Worm (Caenorhabditis elegans) whole organism, L4 larva: Measurements from ENCODE around the gene gyg-1.

Source experiments
- F10B5.3 ChIP-seq: sonication (generic microtip); optimal IDR thresholded peaks from 2 replicates; lab custom pipeline; 2016; ENCODE audit warnings: mild to moderate bottlenecking, missing genetic modification characterization, missing compliant biosample characterization
- F26F4.8 ChIP-seq: fragments of 200-800 bp; sonication (Bioruptor generic); conservative IDR thresholded peaks from 2 replicates; pipeline ENCODE4 v1.3.6; 2022; ENCODE audit warnings: missing genetic modification characterization, missing compliant biosample characterization
- F44E2.7 ChIP-seq: fragments of 200-800 bp; sonication (Bioruptor generic); IDR thresholded peaks from 2 replicates; pipeline ENCODE4 v2.1.2; 2022; ENCODE audit warnings: missing genetic modification characterization, missing compliant biosample characterization
- R02D3.7 ChIP-seq: fragments of 150-350 bp; sonication (generic microtip); optimal IDR thresholded peaks from 3 replicates; lab custom pipeline; 2014; ENCODE audit warnings: missing biosample characterization, missing genetic modification characterization
- T20F7.1 ChIP-seq: fragments of 200-800 bp; sonication (Bioruptor generic); optimal IDR thresholded peaks from 2 replicates; lab custom pipeline; 2018; ENCODE audit warnings: mild to moderate bottlenecking, missing genetic modification characterization, missing compliant biosample characterization
- T26A8.4 ChIP-seq: fragments of 200-800 bp; sonication (Bioruptor generic); IDR thresholded peaks from 2 replicates; pipeline ENCODE4 v1.3.6; 2022; ENCODE audit warnings: missing genetic modification characterization, missing compliant biosample characterization
- Y75B8A.6 ChIP-seq: fragments of 200-800 bp; sonication (Bioruptor generic); IDR thresholded peaks from 2 replicates; pipeline ENCODE4 v1.3.6; 2022; ENCODE audit warnings: missing genetic modification reagents, missing genetic modification characterization, missing compliant biosample characterization
- aha-1 ChIP-seq: fragments of 150-350 bp; peaks from one replicate; lab custom pipeline; 2014; ENCODE audit warnings: missing biosample characterization, missing genetic modification characterization
- aly-2 ChIP-seq: sonication (generic microtip); optimal IDR thresholded peaks from 2 replicates; lab custom pipeline; 2018; ENCODE audit warnings: missing biosample characterization, missing genetic modification characterization
- ceh-28 ChIP-seq: fragments of 150-350 bp; optimal IDR thresholded peaks from 2 replicates; lab custom pipeline; 2014; ENCODE audit warnings: missing biosample characterization, missing genetic modification reagents, missing genetic modification characterization
- ceh-44 ChIP-seq: fragments of 200-800 bp; sonication (Bioruptor generic); IDR thresholded peaks from 2 replicates; pipeline ENCODE4 v1.3.6; 2022; ENCODE audit warnings: missing genetic modification reagents, missing genetic modification characterization, missing compliant biosample characterization
- ceh-62 ChIP-seq: sonication (generic microtip); optimal IDR thresholded peaks from 2 replicates; lab custom pipeline; 2017; ENCODE audit warnings: missing biosample characterization, missing genetic modification characterization
- cey-2 ChIP-seq: sonication (generic microtip); optimal IDR thresholded peaks from 3 replicates; lab custom pipeline; 2017; ENCODE audit warnings: missing genetic modification characterization, mild to moderate bottlenecking, missing compliant biosample characterization, antibody characterized with exemption, borderline replicate concordance; ENCODE audit not compliant: insufficient read depth
- ctbp-1 ChIP-seq: fragments of 200-800 bp; sonication (Bioruptor generic); IDR thresholded peaks from 2 replicates; pipeline ENCODE4 v1.3.6; 2022; ENCODE audit warnings: missing genetic modification reagents, missing genetic modification characterization, missing compliant biosample characterization
- daf-19 ChIP-seq: fragments of 200-800 bp; sonication (Bioruptor generic); conservative IDR thresholded peaks from 2 replicates; pipeline ENCODE4 v1.3.6; 2022; ENCODE audit warnings: missing genetic modification characterization, missing compliant biosample characterization
- daf-8 ChIP-seq: fragments of 200-800 bp; sonication (Bioruptor generic); IDR thresholded peaks from 2 replicates; pipeline ENCODE4 v1.3.6; 2022; ENCODE audit warnings: missing genetic modification characterization, missing compliant biosample characterization
- dmd-6 ChIP-seq: fragments of 200-800 bp; sonication (Bioruptor generic); IDR thresholded peaks from 2 replicates; pipeline ENCODE4 v1.3.6; 2022; ENCODE audit warnings: missing genetic modification reagents, missing genetic modification characterization, missing compliant biosample characterization
- dmd-8 ChIP-seq: fragments of 200-800 bp; sonication (Bioruptor generic); IDR thresholded peaks from 2 replicates; pipeline ENCODE4 v1.3.6; 2022; ENCODE audit warnings: missing genetic modification characterization, missing compliant biosample characterization
- dpl-1 ChIP-seq: fragments of 150-350 bp; optimal IDR thresholded peaks from 2 replicates; lab custom pipeline; 2014; ENCODE audit warnings: missing biosample characterization, missing genetic modification reagents, missing genetic modification characterization
- duxl-1 ChIP-seq: sonication (generic microtip); optimal IDR thresholded peaks from 2 replicates; lab custom pipeline; 2016; ENCODE audit warnings: mild to moderate bottlenecking, missing genetic modification characterization, moderate library complexity, missing compliant biosample characterization; ENCODE audit not compliant: poor library complexity
- egl-27 ChIP-seq: sonication (generic microtip); optimal IDR thresholded peaks from 3 replicates; lab custom pipeline; 2017; ENCODE audit warnings: missing biosample characterization, missing genetic modification reagents, missing genetic modification characterization
- hlh-11 ChIP-seq: fragments of 200-800 bp; sonication (Bioruptor generic); optimal IDR thresholded peaks from 2 replicates; lab custom pipeline; 2018; ENCODE audit warnings: mild to moderate bottlenecking, missing genetic modification characterization, missing compliant biosample characterization
- hlh-30 ChIP-seq: sonication (generic microtip); optimal IDR thresholded peaks from 2 replicates; lab custom pipeline; 2017; ENCODE audit warnings: antibody characterized with exemption, mild to moderate bottlenecking, missing genetic modification characterization, missing compliant biosample characterization; ENCODE audit not compliant: insufficient read depth
- madf-9 ChIP-seq: fragments of 200-800 bp; sonication (Bioruptor generic); conservative IDR thresholded peaks from 2 replicates; pipeline ENCODE4 v1.3.6; 2022; ENCODE audit warnings: missing genetic modification reagents, missing genetic modification characterization, missing compliant biosample characterization
- mxl-3 ChIP-seq: fragments of 200-800 bp; sonication (Bioruptor generic); optimal IDR thresholded peaks from 2 replicates; lab custom pipeline; 2018; ENCODE audit warnings: mild to moderate bottlenecking, missing genetic modification characterization, missing compliant biosample characterization
- nhr-11 ChIP-seq: fragments of 150-350 bp; optimal IDR thresholded peaks from 2 replicates; lab custom pipeline; 2014; ENCODE audit warnings: missing biosample characterization, missing genetic modification characterization
- nhr-111 ChIP-seq: fragments of 200-800 bp; sonication (Bioruptor generic); optimal IDR thresholded peaks from 2 replicates; lab custom pipeline; 2018; ENCODE audit warnings: mild to moderate bottlenecking, missing genetic modification characterization, missing compliant biosample characterization
- nhr-237 ChIP-seq: sonication (generic microtip); optimal IDR thresholded peaks from 2 replicates; lab custom pipeline; 2017; ENCODE audit warnings: missing biosample characterization, missing genetic modification characterization
- nhr-25 ChIP-seq: sonication (generic microtip); optimal IDR thresholded peaks from 2 replicates; lab custom pipeline; 2017; ENCODE audit warnings: missing genetic modification characterization, mild to moderate bottlenecking, missing compliant biosample characterization, antibody characterized with exemption, moderate library complexity, borderline replicate concordance; ENCODE audit not compliant: insufficient read depth
- nhr-28 ChIP-seq: fragments of 150-350 bp; optimal IDR thresholded peaks from 2 replicates; lab custom pipeline; 2014; ENCODE audit warnings: missing biosample characterization, missing genetic modification characterization
- pqm-1 ChIP-seq: sonication (generic microtip); optimal IDR thresholded peaks from 2 replicates; lab custom pipeline; 2017; ENCODE audit warnings: missing biosample characterization, missing genetic modification characterization
- set-16 ChIP-seq: fragments of 200-800 bp; sonication (Bioruptor generic); IDR thresholded peaks from 2 replicates; pipeline ENCODE4 v1.3.6; 2022; ENCODE audit warnings: missing genetic modification reagents, missing genetic modification characterization, missing compliant biosample characterization
- snpc-1.2 ChIP-seq: fragments of 200-800 bp; sonication (Bioruptor generic); IDR thresholded peaks from 2 replicates; pipeline ENCODE4 v1.3.6; 2022; ENCODE audit warnings: missing genetic modification reagents, missing genetic modification characterization, missing compliant biosample characterization
- snpc-4 ChIP-seq: fragments of 150-350 bp; optimal IDR thresholded peaks from 2 replicates; lab custom pipeline; 2014; ENCODE audit warnings: missing biosample characterization, missing genetic modification characterization
- tra-1 ChIP-seq: fragments of 200-800 bp; sonication (Bioruptor generic); IDR thresholded peaks from 2 replicates; pipeline ENCODE4 v1.3.6; 2022; ENCODE audit warnings: missing genetic modification reagents, missing genetic modification characterization, missing compliant biosample characterization
- unc-130 ChIP-seq: sonication (generic microtip); optimal IDR thresholded peaks from 2 replicates; lab custom pipeline; 2016; ENCODE audit warnings: missing genetic modification reagents, missing genetic modification characterization, missing compliant biosample characterization
- unc-39 ChIP-seq: sonication (generic microtip); optimal IDR thresholded peaks from 2 replicates; lab custom pipeline; 2017; ENCODE audit warnings: missing biosample characterization, missing genetic modification characterization
- unc-62 ChIP-seq, 3 experiments: fragments of 150-350 bp in 1 of 3; sonication (generic microtip); optimal IDR thresholded peaks in 2 of 3; peaks in 1 of 3; 1 replicate in 1 of 3; 2 replicates in 2 of 3; lab custom pipeline; 2014 to 2017; ENCODE audit warnings: missing biosample characterization in 3 of 3, missing genetic modification characterization in 3 of 3, missing genetic modification reagents in 3 of 3, missing genotype in 1 of 3
- zfp-2 ChIP-seq: sonication (generic microtip); optimal IDR thresholded peaks from 2 replicates; lab custom pipeline; 2016; ENCODE audit warnings: mild to moderate bottlenecking, missing genetic modification characterization, missing compliant biosample characterization
- zfp-3 ChIP-seq: fragments of 200-800 bp; sonication (Bioruptor generic); conservative IDR thresholded peaks from 2 replicates; pipeline ENCODE4 v1.3.6; 2022; ENCODE audit warnings: missing genetic modification reagents, missing genetic modification characterization, missing compliant biosample characterization
- zip-2 ChIP-seq: fragments of 150-350 bp; optimal IDR thresholded peaks from 2 replicates; lab custom pipeline; 2014; ENCODE audit warnings: missing biosample characterization, missing genetic modification characterization

The gyg-1 gene

DNA sequence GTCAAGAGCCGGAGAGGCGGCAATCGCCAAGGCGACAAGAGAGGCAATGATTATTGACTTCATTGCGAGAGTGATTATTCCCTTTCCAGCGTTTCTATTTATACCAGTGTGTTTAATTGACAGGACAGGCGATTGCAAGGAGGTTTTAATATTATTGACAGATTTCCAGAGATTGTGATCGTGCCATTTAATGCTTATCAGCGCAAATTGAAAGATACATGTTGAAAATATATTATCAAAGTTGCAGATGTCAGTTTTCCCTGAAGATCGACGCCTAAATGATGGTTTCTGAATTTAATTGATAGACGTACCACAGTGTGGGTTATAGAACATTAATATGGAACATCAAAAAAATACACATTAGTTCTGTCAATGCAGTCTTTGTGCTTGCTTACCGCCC lies 26.5 kb downstream of the gyg-1 start, which contains the start of gene vit-4:
TSS of gene vit-4 (minus strand) at position 63 of the 400 bp plus-strand sequence.
- TF ChIP-seq daf-19 (GFP tag; lab: Robert Waterston, UW) (no peak), zip-2 (no peak), dmd-6 (peak; percentile 93), ceh-28 (tag; lab: Kevin White, UChicago) (no peak), tra-1 (GFP tag; lab: Robert Waterston, UW) (peak; percentile 77; the same call in 1 of the 2 replicates)

DNA sequence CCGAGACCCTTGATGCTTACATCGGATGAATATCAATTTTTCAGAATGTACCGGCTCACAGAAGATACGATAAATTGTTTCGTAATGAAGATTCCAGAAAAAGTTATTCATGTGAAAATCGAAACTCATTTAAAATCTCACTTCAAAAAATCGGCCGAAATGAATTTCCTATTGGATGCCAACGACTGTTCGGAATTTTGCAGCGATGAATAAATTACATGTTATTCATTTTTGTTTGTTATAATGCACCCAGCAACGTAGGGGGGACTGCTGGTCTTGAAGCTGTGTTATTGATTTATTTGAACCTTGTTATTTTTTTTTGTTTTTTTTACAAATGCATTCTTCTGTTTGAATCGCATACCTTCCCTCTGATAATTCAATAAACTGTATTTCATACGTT lies 29.4 kb downstream of the gyg-1 start:
- TF ChIP-seq nhr-25 (tag; lab: Kevin White, UChicago) (no peak), egl-27 (tag; lab: Kevin White, UChicago) (no peak), zfp-3 (GFP tag; lab: Robert Waterston, UW) (peak; percentile 77), Y75B8A.6 (no peak)

DNA sequence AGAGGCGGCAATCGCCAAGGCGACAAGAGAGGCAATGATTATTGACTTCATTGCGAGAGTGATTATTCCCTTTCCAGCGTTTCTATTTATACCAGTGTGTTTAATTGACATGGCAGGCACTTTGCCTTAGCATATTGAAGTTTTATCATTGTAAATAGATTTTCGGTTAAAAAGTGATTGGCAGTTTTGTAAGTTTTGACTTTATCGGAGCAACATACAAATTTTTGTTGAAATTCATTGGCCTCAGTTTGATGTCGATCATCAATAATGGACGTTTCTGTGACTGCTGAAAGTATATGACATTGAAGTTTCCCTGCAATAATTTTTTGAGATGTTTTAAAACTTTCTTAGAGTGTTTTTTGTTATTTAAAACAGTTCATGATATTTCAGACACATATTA lies 35.1 kb downstream of the gyg-1 start, which contains the start of gene vit-3:
TSS of gene vit-3 (minus strand) at position 60 of the 400 bp plus-strand sequence.
- TF ChIP-seq daf-19 (GFP tag; lab: Robert Waterston, UW) (no peak), T20F7.1 (peak; percentile 0), tra-1 (GFP tag; lab: Robert Waterston, UW) (peak; percentile 96), dmd-6 (peak; percentile 97), mxl-3 (GFP tag; lab: Kevin White, UChicago) (no peak)
- TF ChIP-seq, all 104 proteins: peak for 3

DNA sequence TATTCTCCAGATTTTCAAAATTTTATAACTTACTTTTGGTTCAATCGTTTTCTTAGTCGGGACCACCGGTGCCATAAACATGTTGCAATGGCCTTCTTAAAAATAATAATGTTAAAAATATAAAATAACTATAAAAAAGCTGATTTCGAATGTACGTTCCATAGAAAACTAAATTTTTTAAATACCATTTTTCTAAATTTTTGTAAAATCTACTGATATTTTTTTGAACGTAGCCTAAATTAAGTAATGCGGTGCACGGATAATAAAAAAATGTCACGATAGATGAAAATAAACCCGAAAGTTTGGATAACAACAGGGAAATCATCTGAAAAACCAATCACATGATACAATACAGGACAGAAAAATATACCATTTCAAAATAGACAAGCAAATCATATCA lies 36.0 kb downstream of the gyg-1 start, which contains the start of gene T27A10.5:
TSS of gene T27A10.5 (minus strand) at position 101 of the 400 bp plus-strand sequence.
- TF ChIP-seq madf-9 (GFP tag; lab: Robert Waterston, UW), result no peak

DNA sequence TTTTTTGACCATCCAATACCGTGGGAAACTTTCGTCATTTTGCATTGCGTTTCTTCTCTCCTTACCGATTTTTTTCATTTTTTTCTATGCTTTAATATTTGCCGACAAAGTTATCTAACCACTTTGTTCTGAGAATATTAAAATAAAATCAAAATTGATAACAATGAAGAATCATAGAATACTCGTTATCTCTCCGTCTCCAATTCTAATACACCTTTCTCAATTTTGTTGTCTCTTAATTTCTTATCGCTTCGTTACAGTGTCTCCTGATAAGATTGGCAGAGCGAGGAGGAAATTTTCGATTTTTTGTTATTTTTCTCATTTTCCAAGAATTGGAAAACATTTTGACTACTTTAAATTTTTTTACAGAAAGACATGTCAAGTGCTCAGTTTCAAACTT lies 38.8 kb downstream of the gyg-1 start, which contains the start of gene ckc-1:
TSS of gene ckc-1 (plus strand) at position 368 of the 400 bp plus-strand sequence.
- no peak for TF ChIP-seq duxl-1 (tag; lab: Kevin White, UChicago)
- no peak for TF ChIP-seq snpc-4 (tag; lab: Kevin White, UChicago)
- TF ChIP-seq F26F4.8 (GFP tag; lab: Robert Waterston, UW), result no peak
- no peak for TF ChIP-seq aly-2 (tag; lab: Kevin White, UChicago)
- no peak for TF ChIP-seq ceh-44 (GFP tag; lab: Robert Waterston, UW)
- TF ChIP-seq dmd-8, result no peak
- no peak for TF ChIP-seq nhr-11
- TF ChIP-seq F44E2.7 (GFP tag; lab: Robert Waterston, UW), result no peak
- no peak for TF ChIP-seq unc-39 (tag; lab: Kevin White, UChicago)
- no peak for TF ChIP-seq snpc-1.2
- no peak for TF ChIP-seq unc-62 (GFP tag; optimal IDR thresholded peaks at IDR 0.05 in 1 of 2; lab: Kevin White, UChicago)
- TF ChIP-seq unc-62 (tag; optimal IDR thresholded peaks at IDR 0.05; lab: Kevin White, UChicago), result no peak
- no peak for TF ChIP-seq nhr-111 (GFP tag; lab: Kevin White, UChicago)
- TF ChIP-seq unc-130 (GFP tag; lab: Kevin White, UChicago), result no peak
- no peak for TF ChIP-seq nhr-237 (tag; lab: Kevin White, UChicago)
- no peak for TF ChIP-seq daf-8
- no peak for TF ChIP-seq zfp-2 (tag; lab: Kevin White, UChicago)
- TF ChIP-seq nhr-25 (tag; lab: Kevin White, UChicago), result no peak
- TF ChIP-seq ctbp-1 (GFP tag; lab: Robert Waterston, UW), result no peak
- no peak for TF ChIP-seq daf-19 (GFP tag; lab: Robert Waterston, UW)
- no peak for TF ChIP-seq aha-1
- TF ChIP-seq tra-1 (GFP tag; lab: Robert Waterston, UW), result peak; percentile 75
- peak; percentile 22 for TF ChIP-seq hlh-30 (tag; lab: Kevin White, UChicago)
- no peak for TF ChIP-seq R02D3.7 (tag; lab: Kevin White, UChicago)
- TF ChIP-seq F10B5.3 (tag; lab: Kevin White, UChicago), result no peak
- no peak for TF ChIP-seq set-16
- TF ChIP-seq nhr-28 (tag; lab: Kevin White, UChicago), result peak; percentile 89
- peak; percentile 98 for TF ChIP-seq pqm-1 (tag; lab: Kevin White, UChicago)
- TF ChIP-seq cey-2 (tag; lab: Kevin White, UChicago), result no peak
- TF ChIP-seq T26A8.4, result no peak
- peak; percentile 82 for TF ChIP-seq hlh-11 (tag; lab: Kevin White, UChicago)
- TF ChIP-seq ceh-62 (tag; lab: Kevin White, UChicago), result no peak
- no peak for TF ChIP-seq mxl-3 (GFP tag; lab: Kevin White, UChicago)
- no peak for TF ChIP-seq dpl-1
